Fruit fly (Drosophila melanogaster) whole organism: Measurements from ENCODE around the gene CG11151.
A peak's percentile ranks its signal among the peaks of the same experiment; 100 is the strongest.

Experiments used
- CG8478 ChIP-seq: fragments of >200 bp; optimal IDR thresholded peaks from 2 replicates; lab custom pipeline; 2018; ENCODE audit warnings: inconsistent platforms
- Dll ChIP-seq: fragments of >200 bp; optimal IDR thresholded peaks from 2 replicates; lab custom pipeline; 2017
- EcR ChIP-seq, 2 experiments: fragments of >200 bp; optimal IDR thresholded peaks; 2 replicates each; lab custom pipeline; 2017; ENCODE audit warnings: missing biosample characterization in 2 of 2, missing genetic modification characterization in 2 of 2, missing genetic modification reagents in 2 of 2
- pan ChIP-seq: fragments of >200 bp; optimal IDR thresholded peaks from 2 replicates; lab custom pipeline; 2017
- psq ChIP-seq: fragments of >200 bp; optimal IDR thresholded peaks from 2 replicates; lab custom pipeline; 2017
- usp ChIP-seq: fragments of >200 bp; optimal IDR thresholded peaks from 2 replicates; lab custom pipeline; 2017; ENCODE audit warnings: missing biosample characterization, missing genetic modification characterization, mixed read lengths

Gene CG11151

DNA sequence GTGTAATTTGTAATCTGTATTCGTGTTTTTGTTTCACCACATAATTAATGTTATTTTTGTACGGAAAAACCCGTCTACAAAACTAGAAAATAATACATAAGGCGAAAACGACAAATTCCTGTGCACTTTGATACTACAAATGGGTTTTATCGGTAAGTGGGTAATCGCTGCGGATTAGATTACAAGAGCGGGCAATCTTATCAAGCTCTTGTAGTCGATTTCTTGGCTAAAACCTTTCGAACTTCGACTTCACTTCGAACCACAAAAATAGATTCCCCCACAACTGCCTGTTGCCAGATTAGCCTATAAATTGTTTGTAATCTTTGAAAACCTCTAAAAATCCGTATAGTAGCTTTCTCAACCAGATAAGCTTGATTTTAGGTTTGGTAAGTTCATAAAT lies 1.4 kb downstream of the CG11151 start:
- no peak for TF ChIP-seq pan (lab: Kevin White, UChicago)

- no peak for TF ChIP-seq EcR (GFP tag; optimal IDR thresholded peaks at IDR 0.05; lab: Kevin White, UChicago)
- TF ChIP-seq CG8478 (lab: Kevin White, UChicago) = no peak
- TF ChIP-seq psq (lab: Kevin White, UChicago) = no peak
- no peak for TF ChIP-seq usp (GFP tag; lab: Kevin White, UChicago)
- TF ChIP-seq pan (lab: Kevin White, UChicago) = no peak
- no peak for TF ChIP-seq Dll
Measured at dm6 chrX:13744599-13745052, 5.1 kb downstream of the CG11151 start, which contains the start of gene Grip91. Gene Grip91, minus strand, starts transcription at chrX:13744683.

- TF ChIP-seq EcR (GFP tag; optimal IDR thresholded peaks at IDR 0.05; lab: Kevin White, UChicago) = peak in 1 of 2 experiments; percentile 80
- TF ChIP-seq CG8478 (lab: Kevin White, UChicago) = no peak
Measured at dm6 chrX:13747052-13747451, 7.5 kb downstream of the CG11151 start.

DNA sequence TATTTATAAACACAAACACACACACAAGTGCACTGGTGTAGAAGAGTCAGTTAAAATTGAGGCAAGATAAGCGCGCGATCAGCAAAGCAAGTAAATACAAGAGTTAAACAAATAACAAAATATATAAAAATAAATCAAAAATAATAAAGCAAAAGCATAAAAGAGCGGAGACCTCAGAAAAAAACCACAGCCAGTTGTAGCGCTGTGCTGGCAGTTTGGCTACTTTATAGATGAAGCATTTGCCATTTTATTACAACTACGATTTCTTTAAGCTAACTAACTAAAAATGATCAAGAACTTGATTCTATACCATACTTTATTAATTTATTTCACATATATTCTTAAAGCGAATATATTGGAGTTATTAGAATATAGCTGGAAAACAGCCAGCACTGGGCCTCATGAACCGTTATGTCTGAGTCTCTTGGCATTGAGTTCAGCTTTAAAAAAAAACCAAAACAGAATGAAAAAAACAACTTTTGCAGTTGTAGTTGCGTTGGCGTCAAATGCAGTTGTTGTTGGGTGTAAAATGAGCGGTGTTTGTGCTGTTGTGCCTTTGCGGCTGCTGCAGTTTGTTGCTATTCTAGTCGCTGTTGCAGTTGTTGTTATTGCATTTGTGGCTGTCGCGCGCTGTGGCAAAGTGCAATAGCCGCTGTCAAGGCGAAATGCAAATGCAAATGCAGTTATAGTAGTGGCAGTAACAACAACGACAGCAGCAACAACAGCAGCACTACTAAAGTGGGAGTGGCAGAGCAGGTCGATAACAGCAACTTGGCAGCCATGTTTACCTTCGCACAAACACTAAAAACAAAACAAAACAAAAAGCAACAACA lies 8.3 kb downstream of the CG11151 start:
- TF ChIP-seq EcR (GFP tag; optimal IDR thresholded peaks at IDR 0.05; lab: Kevin White, UChicago) (peak in 1 of 2 experiments; percentile 69), CG8478 (lab: Kevin White, UChicago) (no peak)

- TF ChIP-seq usp (GFP tag; lab: Kevin White, UChicago) = no peak
Measured at dm6 chrX:13748906-13749872, 9.6 kb downstream of the CG11151 start.

DNA sequence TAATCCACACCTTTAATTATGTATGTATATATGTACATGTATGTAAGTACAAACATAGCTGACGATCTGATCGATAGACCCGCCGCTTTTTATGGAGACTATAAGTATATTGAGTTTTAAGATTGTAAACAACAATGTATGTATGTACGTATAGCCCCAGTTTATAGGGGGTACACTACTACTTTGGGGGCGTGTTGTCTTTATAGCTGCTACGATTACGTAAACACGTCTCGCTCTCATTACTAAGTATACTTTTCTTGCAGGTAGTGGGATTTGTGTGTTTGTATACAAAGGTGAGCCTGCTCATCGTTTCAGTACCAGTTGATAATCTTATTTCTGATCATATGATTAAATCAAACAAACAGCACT lies 10.3 kb downstream of the CG11151 start:
- TF ChIP-seq EcR (GFP tag; optimal IDR thresholded peaks at IDR 0.05; lab: Kevin White, UChicago) = no peak
- TF ChIP-seq psq (lab: Kevin White, UChicago) = no peak
- TF ChIP-seq pan (lab: Kevin White, UChicago) = no peak
- TF ChIP-seq Dll = no peak
- TF ChIP-seq CG8478 (lab: Kevin White, UChicago) = no peak
- no peak for TF ChIP-seq usp (GFP tag; lab: Kevin White, UChicago)

DNA sequence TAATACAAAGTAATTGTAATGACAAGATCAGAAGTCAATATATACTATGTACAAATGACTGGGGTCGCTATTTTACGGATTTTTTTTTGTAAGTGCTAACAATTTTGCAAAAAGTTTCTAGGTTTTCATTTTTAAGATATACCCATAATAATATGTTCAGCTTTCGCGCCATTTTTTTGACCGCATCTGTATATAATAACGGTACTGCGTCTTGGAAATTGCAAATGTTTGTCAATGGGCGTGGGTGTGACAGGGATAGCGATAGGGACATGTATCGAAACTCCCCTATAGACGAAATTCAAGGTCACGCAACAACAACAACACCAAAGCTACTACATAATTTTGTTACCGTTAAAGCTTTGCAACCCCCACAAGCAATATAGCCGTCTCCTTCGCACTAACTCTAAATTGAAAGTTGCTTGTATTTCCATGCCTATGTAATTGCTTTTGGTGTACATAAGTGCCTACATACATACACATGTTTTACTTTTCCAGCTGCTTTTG lies 13.1 kb downstream of the CG11151 start:
- TF ChIP-seq CG8478 (lab: Kevin White, UChicago) = no peak
- no peak for TF ChIP-seq usp (GFP tag; lab: Kevin White, UChicago)
- TF ChIP-seq psq (lab: Kevin White, UChicago) = no peak
- TF ChIP-seq pan (lab: Kevin White, UChicago) = no peak
- TF ChIP-seq EcR (GFP tag; optimal IDR thresholded peaks at IDR 0.05; lab: Kevin White, UChicago) = no peak
- no peak for TF ChIP-seq Dll

DNA sequence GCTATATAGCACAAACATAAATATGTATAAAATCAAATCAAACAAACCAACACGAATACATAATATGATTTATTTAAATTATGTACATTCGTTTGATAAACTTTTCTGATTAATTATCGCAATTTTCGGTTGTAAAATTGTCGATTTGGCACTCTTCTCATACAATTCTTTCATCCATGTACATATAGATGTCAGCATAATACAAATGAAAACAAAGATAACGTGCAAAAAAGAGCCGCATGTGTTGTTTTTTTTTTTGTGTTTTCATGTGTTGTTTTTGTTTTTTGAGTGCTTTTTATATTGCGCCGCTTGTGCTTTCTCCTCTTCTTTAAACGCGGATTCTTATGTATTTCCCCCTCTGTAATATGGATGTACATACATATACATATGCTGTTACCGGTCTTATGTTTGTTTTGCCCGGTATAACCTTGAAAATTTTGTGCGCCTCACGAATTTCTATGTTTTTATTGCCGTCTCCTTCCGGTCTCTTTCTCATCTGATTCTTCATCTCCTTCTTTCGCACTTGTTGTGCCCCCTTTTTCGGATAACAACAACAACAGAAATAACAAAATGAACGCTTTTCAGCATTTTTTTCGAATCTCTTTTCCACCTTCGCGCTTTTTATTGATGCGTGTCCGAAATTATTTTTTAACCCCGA lies 13.7 kb downstream of the CG11151 start:
- TF ChIP-seq psq (lab: Kevin White, UChicago) = peak; percentile 36
- TF ChIP-seq EcR (GFP tag; optimal IDR thresholded peaks at IDR 0.05; lab: Kevin White, UChicago) = no peak

DNA sequence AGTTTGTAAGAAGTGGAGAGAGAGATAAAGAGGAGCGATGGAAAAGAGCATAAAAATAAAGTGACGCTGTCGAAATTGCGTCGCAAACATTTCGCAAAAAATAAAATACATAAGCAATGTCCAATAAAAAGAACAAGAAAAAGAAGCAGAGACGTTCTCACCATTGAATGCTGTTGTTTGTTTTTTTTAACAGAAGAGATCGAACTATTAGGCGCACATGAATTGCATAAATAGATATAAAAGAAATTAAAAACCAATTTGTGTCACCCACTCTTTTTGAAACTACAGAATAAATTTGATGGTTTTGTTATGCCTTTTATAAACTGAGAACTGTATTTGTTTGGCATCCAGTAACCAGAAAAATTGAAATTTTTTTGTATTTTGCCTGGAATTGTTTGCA lies 14.2 kb downstream of the CG11151 start:
- TF ChIP-seq psq (lab: Kevin White, UChicago) (no peak), CG8478 (lab: Kevin White, UChicago) (no peak), usp (GFP tag; lab: Kevin White, UChicago) (no peak), EcR (GFP tag; optimal IDR thresholded peaks at IDR 0.05; lab: Kevin White, UChicago) (no peak), Dll (no peak), pan (lab: Kevin White, UChicago) (no peak)

DNA sequence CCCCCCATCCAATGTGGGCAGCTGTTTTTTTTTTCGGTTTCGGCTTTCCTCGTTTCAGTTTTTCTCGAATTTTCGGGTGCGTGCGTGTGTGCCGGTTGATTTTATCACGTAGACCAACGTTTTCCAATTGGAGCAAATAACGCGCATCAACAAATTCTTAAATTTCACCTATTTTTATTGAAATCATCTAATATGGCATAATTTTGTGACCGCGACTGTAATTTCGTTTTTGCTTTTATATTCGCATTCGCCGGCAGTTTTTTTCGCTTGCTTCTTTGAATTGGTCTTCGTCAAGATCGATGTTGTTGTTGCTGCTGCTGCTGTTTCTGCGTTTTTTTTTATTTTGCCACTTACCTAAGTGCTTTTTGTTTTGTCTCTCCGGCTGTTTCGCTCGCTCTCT lies 14.9 kb downstream of the CG11151 start:
- no peak for TF ChIP-seq CG8478 (lab: Kevin White, UChicago)
- TF ChIP-seq pan (lab: Kevin White, UChicago) = no peak
- no peak for TF ChIP-seq usp (GFP tag; lab: Kevin White, UChicago)
- TF ChIP-seq EcR (GFP tag; optimal IDR thresholded peaks at IDR 0.05; lab: Kevin White, UChicago) = no peak
- TF ChIP-seq psq (lab: Kevin White, UChicago) = no peak

- TF ChIP-seq pan (lab: Kevin White, UChicago) (no peak), psq (lab: Kevin White, UChicago) (no peak), EcR (GFP tag; optimal IDR thresholded peaks at IDR 0.05; lab: Kevin White, UChicago) (peak in 1 of 2 experiments; percentile 51), CG8478 (lab: Kevin White, UChicago) (no peak), Dll (no peak)
Measured at dm6 chrX:13755152-13755557, 15.6 kb downstream of the CG11151 start, which contains the start of gene Pdcd4. Gene Pdcd4, minus strand, starts transcription at chrX:13755406.
